Worm (Caenorhabditis elegans): ENCODE measurements around the gene C55C3.3.

- TF ChIP-seq B0310.2 (tag; optimal IDR thresholded peaks at IDR 0.05) (no peak), ets-7 (tag; optimal IDR thresholded peaks at IDR 0.05) (no peak), ama-1 (optimal IDR thresholded peaks at IDR 0.05) (no peak), ceh-13 (GFP tag; optimal IDR thresholded peaks at IDR 0.05) (no peak), flt-1 (GFP tag; IDR thresholded peaks at IDR 0.05) (no peak), hmbx-1 (tag; optimal IDR thresholded peaks at IDR 0.05) (no peak), scrt-1 (GFP tag; IDR thresholded peaks at IDR 0.05) (no peak), pes-1 (GFP tag; IDR thresholded peaks at IDR 0.05) (no peak), F13C5.2 (tag; optimal IDR thresholded peaks at IDR 0.05) (no peak), tbx-11 (GFP tag; IDR thresholded peaks at IDR 0.05) (no peak), aly-1 (tag; optimal IDR thresholded peaks at IDR 0.05) (no peak), hmg-4 (GFP tag; optimal IDR thresholded peaks at IDR 0.05) (no peak)
These were observed 17.9 kb upstream of the C55C3.3 start for ce11 chrIV:5667191-5667590.

Data from whole organism, early embryonic.